Worm (Caenorhabditis elegans) whole organism, L4 larva: ENCODE measurements around the gene ser-2.

Experiments used
- F37D6.2 ChIP-seq: sonication (generic microtip); optimal IDR thresholded peaks from 2 replicates; lab custom pipeline; 2016; ENCODE audit warnings: mild to moderate bottlenecking, missing genetic modification characterization, missing compliant biosample characterization
- F49E8.2 ChIP-seq: sonication (generic microtip); optimal IDR thresholded peaks from 2 replicates; lab custom pipeline; 2016; ENCODE audit warnings: missing compliant biosample characterization, mild to moderate bottlenecking, missing genetic modification characterization, borderline replicate concordance
- R02D3.7 ChIP-seq: fragments of 150-350 bp; sonication (generic microtip); optimal IDR thresholded peaks from 3 replicates; lab custom pipeline; 2014; ENCODE audit warnings: missing biosample characterization, missing genetic modification characterization
- T20F7.1 ChIP-seq: fragments of 200-800 bp; sonication (Bioruptor generic); optimal IDR thresholded peaks from 2 replicates; lab custom pipeline; 2018; ENCODE audit warnings: mild to moderate bottlenecking, missing genetic modification characterization, missing compliant biosample characterization
- T26A8.4 ChIP-seq: fragments of 200-800 bp; sonication (Bioruptor generic); IDR thresholded peaks from 2 replicates; pipeline ENCODE4 v1.3.6; 2022; ENCODE audit warnings: missing genetic modification characterization, missing compliant biosample characterization
- Y105C5A.15 ChIP-seq: fragments of 200-800 bp; sonication (Bioruptor generic); IDR thresholded peaks from 2 replicates; pipeline ENCODE4 v1.3.6; 2022; ENCODE audit warnings: missing genetic modification characterization, missing compliant biosample characterization
- aha-1 ChIP-seq: fragments of 150-350 bp; peaks from one replicate; lab custom pipeline; 2014; ENCODE audit warnings: missing biosample characterization, missing genetic modification characterization
- arid-1 ChIP-seq: fragments of 200-800 bp; sonication (Bioruptor generic); conservative IDR thresholded peaks from 2 replicates; pipeline ENCODE4 v1.3.6; 2022; ENCODE audit warnings: missing genetic modification reagents, missing genetic modification characterization, missing compliant biosample characterization
- attf-4 ChIP-seq: sonication (generic microtip); optimal IDR thresholded peaks from 3 replicates; lab custom pipeline; 2017; ENCODE audit warnings: missing biosample characterization, missing genetic modification characterization
- ceh-28 ChIP-seq: fragments of 150-350 bp; optimal IDR thresholded peaks from 2 replicates; lab custom pipeline; 2014; ENCODE audit warnings: missing biosample characterization, missing genetic modification reagents, missing genetic modification characterization
- ceh-44 ChIP-seq: fragments of 200-800 bp; sonication (Bioruptor generic); IDR thresholded peaks from 2 replicates; pipeline ENCODE4 v1.3.6; 2022; ENCODE audit warnings: missing genetic modification reagents, missing genetic modification characterization, missing compliant biosample characterization
- ceh-62 ChIP-seq: sonication (generic microtip); optimal IDR thresholded peaks from 2 replicates; lab custom pipeline; 2017; ENCODE audit warnings: missing biosample characterization, missing genetic modification characterization
- ces-1 ChIP-seq: fragments of 150-350 bp; sonication (generic microtip); optimal IDR thresholded peaks from 4 replicates; lab custom pipeline; 2014; ENCODE audit warnings: missing biosample characterization, missing genetic modification reagents, missing genetic modification characterization
- cey-2 ChIP-seq: sonication (generic microtip); optimal IDR thresholded peaks from 3 replicates; lab custom pipeline; 2017; ENCODE audit warnings: missing genetic modification characterization, mild to moderate bottlenecking, missing compliant biosample characterization, antibody characterized with exemption, borderline replicate concordance; ENCODE audit not compliant: insufficient read depth
- ctbp-1 ChIP-seq: fragments of 200-800 bp; sonication (Bioruptor generic); IDR thresholded peaks from 2 replicates; pipeline ENCODE4 v1.3.6; 2022; ENCODE audit warnings: missing genetic modification reagents, missing genetic modification characterization, missing compliant biosample characterization
- daf-8 ChIP-seq: fragments of 200-800 bp; sonication (Bioruptor generic); IDR thresholded peaks from 2 replicates; pipeline ENCODE4 v1.3.6; 2022; ENCODE audit warnings: missing genetic modification characterization, missing compliant biosample characterization
- dmd-9 ChIP-seq: fragments of 200-800 bp; sonication (Bioruptor generic); IDR thresholded peaks from 2 replicates; pipeline ENCODE4 v1.3.6; 2022; ENCODE audit warnings: missing genetic modification reagents, missing genetic modification characterization, missing compliant biosample characterization
- dpl-1 ChIP-seq: fragments of 150-350 bp; optimal IDR thresholded peaks from 2 replicates; lab custom pipeline; 2014; ENCODE audit warnings: missing biosample characterization, missing genetic modification reagents, missing genetic modification characterization
- duxl-1 ChIP-seq: sonication (generic microtip); optimal IDR thresholded peaks from 2 replicates; lab custom pipeline; 2016; ENCODE audit warnings: mild to moderate bottlenecking, missing genetic modification characterization, moderate library complexity, missing compliant biosample characterization; ENCODE audit not compliant: poor library complexity
- dve-1 ChIP-seq: sonication (generic microtip); optimal IDR thresholded peaks from 2 replicates; lab custom pipeline; 2017; ENCODE audit warnings: antibody characterized with exemption, mild to moderate bottlenecking, missing genetic modification characterization, missing compliant biosample characterization; ENCODE audit not compliant: insufficient read depth
- egl-27 ChIP-seq: sonication (generic microtip); optimal IDR thresholded peaks from 3 replicates; lab custom pipeline; 2017; ENCODE audit warnings: missing biosample characterization, missing genetic modification reagents, missing genetic modification characterization
- egl-43 ChIP-seq: fragments of 200-800 bp; sonication (Bioruptor generic); IDR thresholded peaks from 2 replicates; pipeline ENCODE4 v1.3.6; 2022; ENCODE audit warnings: missing genetic modification reagents, missing genetic modification characterization, missing compliant biosample characterization
- fkh-10 ChIP-seq: fragments of 150-350 bp; optimal IDR thresholded peaks from 2 replicates; lab custom pipeline; 2014; ENCODE audit warnings: missing biosample characterization, missing genetic modification reagents, missing genetic modification characterization
- fos-1 ChIP-seq: fragments of 150-350 bp; optimal IDR thresholded peaks from 2 replicates; lab custom pipeline; 2014; ENCODE audit warnings: missing biosample characterization, missing genetic modification characterization
- gei-8 ChIP-seq: fragments of 200-800 bp; sonication (Bioruptor generic); optimal IDR thresholded peaks from 2 replicates; lab custom pipeline; 2018; ENCODE audit warnings: mild to moderate bottlenecking, missing genetic modification characterization, missing compliant biosample characterization
- hif-1 ChIP-seq, 2 experiments: sonication (generic microtip); optimal IDR thresholded peaks; 2 replicates each; lab custom pipeline; 2016 to 2017; ENCODE audit warnings: missing compliant biosample characterization in 2 of 2, missing genetic modification characterization in 2 of 2, missing genetic modification reagents in 2 of 2, missing genotype in 2 of 2, mild to moderate bottlenecking in 1 of 2
- hlh-11 ChIP-seq: fragments of 200-800 bp; sonication (Bioruptor generic); optimal IDR thresholded peaks from 2 replicates; lab custom pipeline; 2018; ENCODE audit warnings: mild to moderate bottlenecking, missing genetic modification characterization, missing compliant biosample characterization
- hlh-30 ChIP-seq: sonication (generic microtip); optimal IDR thresholded peaks from 2 replicates; lab custom pipeline; 2017; ENCODE audit warnings: antibody characterized with exemption, mild to moderate bottlenecking, missing genetic modification characterization, missing compliant biosample characterization; ENCODE audit not compliant: insufficient read depth
- lim-7 ChIP-seq: fragments of 200-800 bp; sonication (Bioruptor generic); IDR thresholded peaks from 2 replicates; pipeline ENCODE4 v1.3.6; 2022; ENCODE audit warnings: missing genetic modification characterization, missing compliant biosample characterization
- lin-13 ChIP-seq: fragments of 150-350 bp; optimal IDR thresholded peaks from 2 replicates; lab custom pipeline; 2014; ENCODE audit warnings: missing biosample characterization, missing genetic modification reagents, missing genetic modification characterization
- lin-15B ChIP-seq: fragments of 150-350 bp; sonication (generic microtip); optimal IDR thresholded peaks from 3 replicates; lab custom pipeline; 2014; ENCODE audit warnings: missing biosample characterization, missing genetic modification characterization
- lin-38 ChIP-seq: fragments of 200-800 bp; sonication (Bioruptor generic); IDR thresholded peaks from 2 replicates; pipeline ENCODE4 v1.3.6; 2022; ENCODE audit warnings: missing genetic modification reagents, missing genetic modification characterization, missing compliant biosample characterization
- lin-39 ChIP-seq: fragments of 150-350 bp; optimal IDR thresholded peaks from 2 replicates; lab custom pipeline; 2014; ENCODE audit warnings: missing biosample characterization, missing genetic modification reagents, missing genetic modification characterization
- lir-3 ChIP-seq: sonication (generic microtip); optimal IDR thresholded peaks from 2 replicates; lab custom pipeline; 2016; ENCODE audit warnings: mild to moderate bottlenecking, missing genetic modification characterization, missing compliant biosample characterization
- madf-5 ChIP-seq, 2 experiments: fragments of 200-800 bp; sonication (Bioruptor generic); IDR thresholded peaks; 2 replicates each; pipeline ENCODE4 v1.3.6; 2022; ENCODE audit warnings: missing compliant biosample characterization in 2 of 2, missing genetic modification characterization in 2 of 2
- mdl-1 ChIP-seq, 2 experiments: fragments of 150-350 bp in 1 of 2; sonication (generic microtip) in 1 of 2; optimal IDR thresholded peaks; 2 replicates each; lab custom pipeline; 2014 to 2017; ENCODE audit warnings: missing biosample characterization in 2 of 2, missing genetic modification characterization in 2 of 2
- mdt-29 ChIP-seq: fragments of 200-800 bp; sonication (Bioruptor generic); IDR thresholded peaks from 2 replicates; pipeline ENCODE4 v1.3.6; 2022; ENCODE audit warnings: missing genetic modification reagents, missing genetic modification characterization, missing compliant biosample characterization
- mep-1 ChIP-seq: fragments of 150-350 bp; sonication (generic microtip); optimal IDR thresholded peaks from 3 replicates; lab custom pipeline; 2014; ENCODE audit warnings: missing biosample characterization, missing genetic modification characterization
- mes-2 ChIP-seq: sonication (generic microtip); optimal IDR thresholded peaks from 2 replicates; lab custom pipeline; 2016; ENCODE audit warnings: missing genotype, mild to moderate bottlenecking, missing genetic modification characterization, missing compliant biosample characterization; ENCODE audit not compliant: poor library complexity, severe bottlenecking
- mxl-3 ChIP-seq: fragments of 200-800 bp; sonication (Bioruptor generic); optimal IDR thresholded peaks from 2 replicates; lab custom pipeline; 2018; ENCODE audit warnings: mild to moderate bottlenecking, missing genetic modification characterization, missing compliant biosample characterization
- nhr-237 ChIP-seq: sonication (generic microtip); optimal IDR thresholded peaks from 2 replicates; lab custom pipeline; 2017; ENCODE audit warnings: missing biosample characterization, missing genetic modification characterization
- nhr-6 ChIP-seq: fragments of 150-350 bp; optimal IDR thresholded peaks from 2 replicates; lab custom pipeline; 2014; ENCODE audit warnings: missing biosample characterization, missing genetic modification characterization
- nhr-77 ChIP-seq: fragments of 150-350 bp; optimal IDR thresholded peaks from 2 replicates; lab custom pipeline; 2014; ENCODE audit warnings: missing biosample characterization, missing genetic modification characterization
- pqm-1 ChIP-seq: sonication (generic microtip); optimal IDR thresholded peaks from 2 replicates; lab custom pipeline; 2017; ENCODE audit warnings: missing biosample characterization, missing genetic modification characterization
- rbr-2 ChIP-seq: sonication (generic microtip); optimal IDR thresholded peaks from 2 replicates; lab custom pipeline; 2016; ENCODE audit warnings: missing genotype, missing genetic modification characterization, missing compliant biosample characterization
- saeg-2 ChIP-seq: fragments of 200-800 bp; sonication (Bioruptor generic); IDR thresholded peaks from 2 replicates; pipeline ENCODE4 v1.3.6; 2022; ENCODE audit warnings: missing genetic modification reagents, missing genetic modification characterization, missing compliant biosample characterization
- snpc-1.2 ChIP-seq: fragments of 200-800 bp; sonication (Bioruptor generic); IDR thresholded peaks from 2 replicates; pipeline ENCODE4 v1.3.6; 2022; ENCODE audit warnings: missing genetic modification reagents, missing genetic modification characterization, missing compliant biosample characterization
- snpc-4 ChIP-seq: fragments of 150-350 bp; optimal IDR thresholded peaks from 2 replicates; lab custom pipeline; 2014; ENCODE audit warnings: missing biosample characterization, missing genetic modification characterization
- tra-1 ChIP-seq: fragments of 200-800 bp; sonication (Bioruptor generic); IDR thresholded peaks from 2 replicates; pipeline ENCODE4 v1.3.6; 2022; ENCODE audit warnings: missing genetic modification reagents, missing genetic modification characterization, missing compliant biosample characterization
- unc-39 ChIP-seq: sonication (generic microtip); optimal IDR thresholded peaks from 2 replicates; lab custom pipeline; 2017; ENCODE audit warnings: missing biosample characterization, missing genetic modification characterization
- zfp-2 ChIP-seq: sonication (generic microtip); optimal IDR thresholded peaks from 2 replicates; lab custom pipeline; 2016; ENCODE audit warnings: mild to moderate bottlenecking, missing genetic modification characterization, missing compliant biosample characterization
- zfp-3 ChIP-seq: fragments of 200-800 bp; sonication (Bioruptor generic); conservative IDR thresholded peaks from 2 replicates; pipeline ENCODE4 v1.3.6; 2022; ENCODE audit warnings: missing genetic modification reagents, missing genetic modification characterization, missing compliant biosample characterization

ser-2 gene

DNA sequence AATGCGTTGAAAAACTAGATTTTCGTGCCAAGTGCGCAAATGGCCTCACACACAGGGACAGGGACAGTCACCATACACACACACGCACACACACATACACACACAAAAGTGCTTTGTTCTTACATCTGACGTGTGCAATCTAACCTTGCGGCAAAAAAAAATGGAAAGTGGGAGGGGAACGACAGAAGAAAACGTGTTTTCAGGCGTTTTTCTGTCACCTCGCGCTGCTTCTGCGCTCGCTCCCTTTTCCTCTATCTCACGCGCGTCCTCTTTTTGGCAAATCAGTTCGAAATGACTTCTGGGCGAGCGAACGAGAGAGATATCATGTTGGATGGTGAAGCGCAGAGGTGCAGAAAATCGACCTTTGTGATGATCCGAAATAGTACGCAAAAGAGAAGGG lies 28.7 kb downstream of the ser-2 start (continued):
- TF ChIP-seq F49E8.2 (tag; lab: Kevin White, UChicago), result no peak
- no peak for TF ChIP-seq lin-13 (GFP tag; lab: Kevin White, UChicago)
- peak; percentile 19 for TF ChIP-seq rbr-2 (tag; lab: Kevin White, UChicago)
- TF ChIP-seq unc-39, result no peak
- no peak for TF ChIP-seq pqm-1
- TF ChIP-seq dmd-9 (GFP tag; lab: Robert Waterston, UW), result no peak
- TF ChIP-seq arid-1 (GFP tag; lab: Robert Waterston, UW), result no peak
- TF ChIP-seq ceh-62 (tag; lab: Kevin White, UChicago), result no peak
- TF ChIP-seq mep-1 (tag; lab: Kevin White, UChicago), result peak; percentile 76
- no peak for TF ChIP-seq egl-27 (tag; lab: Kevin White, UChicago)
- TF ChIP-seq lin-39 (tag; lab: Kevin White, UChicago), result no peak
- TF ChIP-seq mes-2, result peak; percentile 14
- no peak for TF ChIP-seq lim-7 (GFP tag; lab: Robert Waterston, UW)
- no peak for TF ChIP-seq madf-5 (GFP tag; IDR thresholded peaks at IDR 0.05; lab: Robert Waterston, UW)
- TF ChIP-seq attf-4 (tag; lab: Kevin White, UChicago), result no peak
- no peak for TF ChIP-seq nhr-237
- no peak for TF ChIP-seq ctbp-1 (GFP tag; lab: Robert Waterston, UW)
- TF ChIP-seq cey-2 (tag; lab: Kevin White, UChicago), result peak; percentile 5
- TF ChIP-seq Y105C5A.15, result no peak
- no peak for TF ChIP-seq gei-8
- TF ChIP-seq dve-1 (tag; lab: Kevin White, UChicago), result peak; percentile 44
- no peak for TF ChIP-seq zfp-3 (GFP tag; lab: Robert Waterston, UW)
- peak; percentile 99 for TF ChIP-seq aha-1 (tag; lab: Kevin White, UChicago)
- no peak for TF ChIP-seq egl-43 (GFP tag; lab: Robert Waterston, UW)
- TF ChIP-seq daf-8, result no peak
- no peak for TF ChIP-seq R02D3.7 (tag; lab: Kevin White, UChicago)
- no peak for TF ChIP-seq fkh-10 (GFP tag; lab: Kevin White, UChicago)
- no peak for TF ChIP-seq lin-15B (tag; lab: Kevin White, UChicago)
- TF ChIP-seq mdl-1 (tag; optimal IDR thresholded peaks at IDR 0.05; lab: Kevin White, UChicago), result peak; percentile 68 to 93
- TF ChIP-seq tra-1 (GFP tag; lab: Robert Waterston, UW), result peak; percentile 55; the same call in 1 of the 2 replicates
- TF ChIP-seq lin-38 (GFP tag; lab: Robert Waterston, UW), result 0 out of 2 replicates have a peak, but pooled peaks have one; percentile 6
- no peak for TF ChIP-seq ces-1 (GFP tag; lab: Kevin White, UChicago)
- peak in 1 of 2 experiments; percentile 35 for TF ChIP-seq hif-1 (tag; optimal IDR thresholded peaks at IDR 0.05; lab: Kevin White, UChicago)
- no peak for TF ChIP-seq ceh-28
- no peak for TF ChIP-seq fos-1 (tag; lab: Kevin White, UChicago)
- TF ChIP-seq hlh-11 (tag; lab: Kevin White, UChicago), result peak; percentile 83
- TF ChIP-seq dpl-1 (GFP tag; lab: Kevin White, UChicago), result peak; percentile 21
- no peak for TF ChIP-seq zfp-2 (tag; lab: Kevin White, UChicago)
- peak; percentile 94 for TF ChIP-seq mxl-3 (GFP tag; lab: Kevin White, UChicago)
- no peak for TF ChIP-seq lir-3
- no peak for TF ChIP-seq saeg-2 (GFP tag; lab: Robert Waterston, UW)
- peak; percentile 18; the same call in 1 of the 2 replicates for TF ChIP-seq T26A8.4
- no peak for TF ChIP-seq ceh-44
- TF ChIP-seq snpc-1.2 (GFP tag; lab: Robert Waterston, UW), result no peak
- no peak for TF ChIP-seq T20F7.1 (GFP tag; lab: Kevin White, UChicago)
- TF ChIP-seq hlh-30 (tag; lab: Kevin White, UChicago), result peak; percentile 91
- no peak for TF ChIP-seq F37D6.2 (tag; lab: Kevin White, UChicago)
- TF ChIP-seq mdt-29 (GFP tag; lab: Robert Waterston, UW), result no peak
- no peak for TF ChIP-seq nhr-77 (tag; lab: Kevin White, UChicago)
- TF ChIP-seq nhr-6, result no peak
- TF ChIP-seq duxl-1, result no peak
- TF ChIP-seq snpc-4, result no peak
